Fruit fly (Drosophila melanogaster): Measurements from ENCODE around the gene CG4582.

The CG4582 gene

dm6 chr3R:25588493-25588892 lies 5.5 kb upstream of the CG4582 start:
- TF ChIP-seq Mio (GFP tag; optimal IDR thresholded peaks at IDR 0.05): no peak
- no peak for TF ChIP-seq Hnf4 (GFP tag; optimal IDR thresholded peaks at IDR 0.05)
- no peak for TF ChIP-seq CG9705 (GFP tag; optimal IDR thresholded peaks at IDR 0.05)
- TF ChIP-seq usp (GFP tag; optimal IDR thresholded peaks at IDR 0.05): no peak
- no peak for TF ChIP-seq Hr78 (GFP tag; optimal IDR thresholded peaks at IDR 0.05)
- no peak for TF ChIP-seq Vsx2 (GFP tag; optimal IDR thresholded peaks at IDR 0.05; ENCODE audit: partially characterized antibody)
- no peak for TF ChIP-seq jim (GFP tag; optimal IDR thresholded peaks at IDR 0.05)
- TF ChIP-seq Rel (GFP tag; optimal IDR thresholded peaks at IDR 0.05): no peak
- TF ChIP-seq Rel (tag; optimal IDR thresholded peaks at IDR 0.05): no peak
- no peak for TF ChIP-seq dmrt93B (GFP tag; optimal IDR thresholded peaks at IDR 0.05)
- TF ChIP-seq h (GFP tag; optimal IDR thresholded peaks at IDR 0.05): no peak
- no peak for TF ChIP-seq woc (GFP tag; optimal IDR thresholded peaks at IDR 0.05)
- no peak for TF ChIP-seq dl (GFP tag; optimal IDR thresholded peaks at IDR 0.05; ENCODE audit: insufficient read depth in 1 of 2, partially characterized antibody in 2 of 2)
- no peak for TF ChIP-seq Hr83 (GFP tag; optimal IDR thresholded peaks at IDR 0.05; ENCODE audit: poor library complexity, severe bottlenecking)
- TF ChIP-seq N (GFP tag; optimal IDR thresholded peaks at IDR 0.05): no peak
- no peak for TF ChIP-seq CrebA (GFP tag; optimal IDR thresholded peaks at IDR 0.05; ENCODE audit: borderline replicate concordance)
- TF ChIP-seq sv (GFP tag; optimal IDR thresholded peaks at IDR 0.05): no peak
- no peak for TF ChIP-seq fru (GFP tag; optimal IDR thresholded peaks at IDR 0.05)

DNA sequence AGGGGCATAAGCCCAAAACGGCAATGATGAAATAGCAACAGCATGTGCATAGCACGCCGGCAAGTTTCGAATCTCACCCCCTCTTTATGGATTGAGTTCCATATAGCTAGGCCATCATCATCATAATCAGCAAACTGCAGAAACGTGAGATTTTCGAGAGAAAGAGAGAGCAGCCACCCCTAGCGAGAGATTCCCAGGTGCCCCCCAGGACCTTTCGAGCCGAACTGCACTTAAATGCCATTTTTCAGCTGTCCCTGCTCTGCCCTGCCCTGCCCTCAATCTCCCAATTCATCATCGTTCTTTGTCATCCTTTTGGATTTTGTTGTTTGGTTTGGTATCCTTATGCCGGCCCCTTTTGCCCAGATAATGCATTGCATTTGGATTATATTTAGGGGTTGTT lies 4.7 kb upstream of the CG4582 start:
- TF ChIP-seq fru (GFP tag; optimal IDR thresholded peaks at IDR 0.05): no peak
- TF ChIP-seq Abd-B (GFP tag; optimal IDR thresholded peaks at IDR 0.05): no peak
- no peak for TF ChIP-seq br (GFP tag; optimal IDR thresholded peaks at IDR 0.05)
- no peak for TF ChIP-seq Hr83 (GFP tag; optimal IDR thresholded peaks at IDR 0.05; ENCODE audit: poor library complexity, severe bottlenecking)
- TF ChIP-seq h (GFP tag; optimal IDR thresholded peaks at IDR 0.05): no peak
- TF ChIP-seq sv (GFP tag; optimal IDR thresholded peaks at IDR 0.05): no peak
- TF ChIP-seq foxo (GFP tag; optimal IDR thresholded peaks at IDR 0.05): no peak
- TF ChIP-seq Rel (GFP tag; optimal IDR thresholded peaks at IDR 0.05): no peak
- no peak for TF ChIP-seq Rel (tag; optimal IDR thresholded peaks at IDR 0.05)
- no peak for TF ChIP-seq brk (GFP tag; optimal IDR thresholded peaks at IDR 0.05)
- no peak for TF ChIP-seq Jra (GFP tag; optimal IDR thresholded peaks at IDR 0.05)
- TF ChIP-seq lola (GFP tag; optimal IDR thresholded peaks at IDR 0.05): no peak
- no peak for TF ChIP-seq CG9705 (GFP tag; optimal IDR thresholded peaks at IDR 0.05)
- no peak for TF ChIP-seq sage (GFP tag; optimal IDR thresholded peaks at IDR 0.05)
- no peak for TF ChIP-seq Sp1 (GFP tag; optimal IDR thresholded peaks at IDR 0.05)
- no peak for TF ChIP-seq N (GFP tag; optimal IDR thresholded peaks at IDR 0.05)
- TF ChIP-seq Hr78 (GFP tag; optimal IDR thresholded peaks at IDR 0.05): no peak
- TF ChIP-seq Hnf4 (GFP tag; optimal IDR thresholded peaks at IDR 0.05): no peak
- TF ChIP-seq dmrt93B (GFP tag; optimal IDR thresholded peaks at IDR 0.05): no peak

- TF ChIP-seq lola (GFP tag; optimal IDR thresholded peaks at IDR 0.05) (no peak), HLH106 (tag; optimal IDR thresholded peaks at IDR 0.05) (no peak), rgr (GFP tag; optimal IDR thresholded peaks at IDR 0.05) (no peak), psq (GFP tag; optimal IDR thresholded peaks at IDR 0.05) (no peak), Myc (optimal IDR thresholded peaks at IDR 0.05) (no peak), CrebA (GFP tag; optimal IDR thresholded peaks at IDR 0.05; ENCODE audit: borderline replicate concordance) (no peak), CG9705 (GFP tag; optimal IDR thresholded peaks at IDR 0.05) (no peak), tai (GFP tag; optimal IDR thresholded peaks at IDR 0.05) (no peak), sage (GFP tag; optimal IDR thresholded peaks at IDR 0.05) (no peak)
Observed at dm6 chr3R:25559348-25559747, 23.6 kb downstream of the CG4582 start.

- TF ChIP-seq usp (GFP tag; optimal IDR thresholded peaks at IDR 0.05) (no peak), OdsH (GFP tag; optimal IDR thresholded peaks at IDR 0.05) (peak; percentile 85), CrebA (GFP tag; optimal IDR thresholded peaks at IDR 0.05; ENCODE audit: borderline replicate concordance) (no peak), Vsx2 (GFP tag; optimal IDR thresholded peaks at IDR 0.05; ENCODE audit: partially characterized antibody) (peak; percentile 53), pan (optimal IDR thresholded peaks at IDR 0.05) (no peak), dmrt93B (GFP tag; optimal IDR thresholded peaks at IDR 0.05) (peak; percentile 83), dl (GFP tag; optimal IDR thresholded peaks at IDR 0.05; ENCODE audit: insufficient read depth in 1 of 2, partially characterized antibody in 2 of 2) (peak; percentile 7 to 10), CG32264 (GFP tag; optimal IDR thresholded peaks at IDR 0.05) (peak; percentile 49), foxo (GFP tag; optimal IDR thresholded peaks at IDR 0.05) (peak in 1 of 2 experiments; percentile 89), Dfd (GFP tag; optimal IDR thresholded peaks at IDR 0.05) (no peak), Rel (GFP tag; optimal IDR thresholded peaks at IDR 0.05) (peak; percentile 71), Rel (tag; optimal IDR thresholded peaks at IDR 0.05) (peak; percentile 36), sage (GFP tag; optimal IDR thresholded peaks at IDR 0.05) (peak; percentile 68), Jra (GFP tag; optimal IDR thresholded peaks at IDR 0.05) (peak; percentile 46), brk (GFP tag; optimal IDR thresholded peaks at IDR 0.05) (peak; percentile 81), sv (GFP tag; optimal IDR thresholded peaks at IDR 0.05) (no peak), fru (GFP tag; optimal IDR thresholded peaks at IDR 0.05) (peak; percentile 78), Hnf4 (GFP tag; optimal IDR thresholded peaks at IDR 0.05) (peak; percentile 63), dsf (GFP tag; optimal IDR thresholded peaks at IDR 0.05; ENCODE audit: borderline replicate concordance) (no peak), h (GFP tag; optimal IDR thresholded peaks at IDR 0.05) (peak; percentile 84), Myc (optimal IDR thresholded peaks at IDR 0.05) (no peak), ey (GFP tag; optimal IDR thresholded peaks at IDR 0.05) (peak; percentile 63), tai (GFP tag; optimal IDR thresholded peaks at IDR 0.05) (peak; percentile 34), Abd-B (GFP tag; optimal IDR thresholded peaks at IDR 0.05) (no peak), Dif (GFP tag; optimal IDR thresholded peaks at IDR 0.05; ENCODE audit: partially characterized antibody) (peak; percentile 56), br (GFP tag; optimal IDR thresholded peaks at IDR 0.05) (peak; percentile 64), N (GFP tag; optimal IDR thresholded peaks at IDR 0.05) (no peak), HLH106 (tag; optimal IDR thresholded peaks at IDR 0.05) (peak; percentile 92), Sp1 (GFP tag; optimal IDR thresholded peaks at IDR 0.05) (peak; percentile 91)
Observed at dm6 chr3R:25555365-25556106, 27.4 kb downstream of the CG4582 start.

Measured in whole organism, wandering third instar larva.